Fruit fly (Drosophila melanogaster): Measurements from ENCODE around the gene CG16749.

DNA sequence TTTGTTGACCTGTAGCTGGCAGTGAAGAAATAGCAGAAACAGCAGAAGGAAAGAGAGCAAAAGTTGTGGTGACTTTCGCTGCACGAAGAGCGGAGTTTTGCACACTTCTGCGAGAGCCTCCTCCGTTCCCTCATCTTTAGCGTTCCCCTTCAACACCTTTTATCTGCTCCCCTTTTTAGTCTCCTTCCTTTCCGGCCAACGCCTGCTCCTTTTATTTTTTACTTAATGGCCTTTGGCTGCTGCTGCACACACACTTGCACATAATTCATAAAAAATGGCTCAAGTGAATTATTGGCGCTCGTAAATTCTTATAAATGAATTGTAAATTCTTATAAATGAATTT, 16.7 kb upstream of the CG16749 start:
- no peak for TF ChIP-seq CTCF (optimal IDR thresholded peaks at IDR 0.05)
- no peak for TF ChIP-seq CG8478 (optimal IDR thresholded peaks at IDR 0.05)

Data from S2 (cell line).